Worm (Caenorhabditis elegans) whole organism, L1 larva: ENCODE data around the gene C54D10.10.
A peak's percentile ranks its signal among the peaks of the same experiment; 100 is the strongest.

Source experiments
- C04F5.9 ChIP-seq: sonication (generic microtip); optimal IDR thresholded peaks from 2 replicates; lab custom pipeline; 2016; ENCODE audit warnings: missing genetic modification characterization, missing compliant biosample characterization
- C16A3.4 ChIP-seq: fragments of 150-350 bp; optimal IDR thresholded peaks from 2 replicates; lab custom pipeline; 2014; ENCODE audit warnings: missing biosample characterization, missing genetic modification characterization
- C34B4.2 ChIP-seq: sonication (generic microtip); optimal IDR thresholded peaks from 2 replicates; lab custom pipeline; 2017; ENCODE audit warnings: mild to moderate bottlenecking, missing genetic modification characterization, missing compliant biosample characterization
- F16B12.6 ChIP-seq: fragments of 150-350 bp; optimal IDR thresholded peaks from 2 replicates; lab custom pipeline; 2014; ENCODE audit warnings: missing biosample characterization, missing genetic modification characterization
- Y116A8C.19 ChIP-seq: sonication (generic microtip); optimal IDR thresholded peaks from 2 replicates; lab custom pipeline; 2016; ENCODE audit warnings: missing compliant biosample characterization, missing genetic modification characterization, borderline replicate concordance
- aha-1 ChIP-seq: fragments of 150-350 bp; optimal IDR thresholded peaks from 2 replicates; lab custom pipeline; 2014; ENCODE audit warnings: missing biosample characterization, missing genetic modification characterization
- alr-1 ChIP-seq: fragments of 200-800 bp; sonication (Bioruptor generic); optimal IDR thresholded peaks from 2 replicates; lab custom pipeline; 2018; ENCODE audit warnings: borderline replicate concordance, mild to moderate bottlenecking, missing genetic modification characterization, missing compliant biosample characterization
- aly-2 ChIP-seq: fragments of 150-350 bp; optimal IDR thresholded peaks from 2 replicates; lab custom pipeline; 2014; ENCODE audit warnings: missing biosample characterization, missing genetic modification characterization
- ama-1 ChIP-seq: fragments of 150-350 bp; optimal IDR thresholded peaks from 2 replicates; lab custom pipeline; 2014
- ceh-63 ChIP-seq: fragments of 200-800 bp; sonication (Bioruptor generic); optimal IDR thresholded peaks from 2 replicates; lab custom pipeline; 2018; ENCODE audit warnings: mild to moderate bottlenecking, missing genetic modification characterization, missing compliant biosample characterization
- ceh-8 ChIP-seq: fragments of 200-800 bp; sonication (Bioruptor generic); optimal IDR thresholded peaks from 2 replicates; lab custom pipeline; 2018; ENCODE audit warnings: mild to moderate bottlenecking, missing genetic modification characterization, moderate library complexity, missing compliant biosample characterization
- ceh-82 ChIP-seq, 3 experiments: fragments of 150-350 bp in 1 of 3; sonication (generic microtip) in 2 of 3; optimal IDR thresholded peaks; 2 replicates each; lab custom pipeline; 2014 to 2017; ENCODE audit warnings: missing biosample characterization in 3 of 3, missing genetic modification characterization in 3 of 3
- ceh-88 ChIP-seq: fragments of 200-800 bp; sonication (Bioruptor generic); IDR thresholded peaks from 2 replicates; pipeline ENCODE4 v1.3.6; 2022; ENCODE audit warnings: missing genetic modification characterization, missing compliant biosample characterization
- ceh-90 ChIP-seq: sonication (generic microtip); optimal IDR thresholded peaks from 2 replicates; lab custom pipeline; 2016; ENCODE audit warnings: missing genetic modification characterization, missing compliant biosample characterization
- dpl-1 ChIP-seq, 3 experiments: fragments of 150-350 bp in 2 of 3; sonication (generic microtip) in 1 of 3; optimal IDR thresholded peaks; 2 replicates each; lab custom pipeline; 2014 to 2017; ENCODE audit warnings: missing biosample characterization in 3 of 3, missing genetic modification characterization in 3 of 3, missing genetic modification reagents in 3 of 3
- dsc-1 ChIP-seq: sonication (generic microtip); optimal IDR thresholded peaks from 2 replicates; lab custom pipeline; 2016; ENCODE audit warnings: mild to moderate bottlenecking, missing genetic modification characterization, missing compliant biosample characterization
- egl-13 ChIP-seq: sonication (generic microtip); optimal IDR thresholded peaks from 2 replicates; lab custom pipeline; 2016; ENCODE audit warnings: missing genotype, missing genetic modification reagents, missing genetic modification characterization, missing compliant biosample characterization
- egl-27 ChIP-seq, 2 experiments: fragments of 150-350 bp in 1 of 2; sonication (generic microtip); optimal IDR thresholded peaks; 3 replicates each; lab custom pipeline; 2017 to 2018; ENCODE audit warnings: missing biosample characterization in 2 of 2, missing genetic modification characterization in 2 of 2, missing genetic modification reagents in 2 of 2
- elt-2 ChIP-seq: sonication (generic microtip); optimal IDR thresholded peaks from 2 replicates; lab custom pipeline; 2016; ENCODE audit warnings: missing genetic modification characterization, mild to moderate bottlenecking, inconsistent platforms, missing compliant biosample characterization, missing genetic modification reagents
- ets-5 ChIP-seq: fragments of 200-800 bp; sonication (Bioruptor generic); IDR thresholded peaks from 2 replicates; pipeline ENCODE4 v1.3.6; 2022; ENCODE audit warnings: missing genetic modification characterization, missing compliant biosample characterization
- fkh-4 ChIP-seq: sonication (generic microtip); optimal IDR thresholded peaks from 2 replicates; lab custom pipeline; 2016; ENCODE audit warnings: missing compliant biosample characterization, missing genetic modification characterization, borderline replicate concordance
- fkh-8 ChIP-seq: sonication (generic microtip); optimal IDR thresholded peaks from 2 replicates; lab custom pipeline; 2016; ENCODE audit warnings: mild to moderate bottlenecking, missing genetic modification characterization, missing compliant biosample characterization
- fos-1 ChIP-seq: fragments of 150-350 bp; optimal IDR thresholded peaks from 2 replicates; lab custom pipeline; 2014; ENCODE audit warnings: missing biosample characterization, missing genetic modification characterization
- grh-1 ChIP-seq: fragments of 200-800 bp; sonication (Bioruptor generic); IDR thresholded peaks from 2 replicates; pipeline ENCODE4 v1.3.6; 2022; ENCODE audit warnings: missing genetic modification reagents, missing genetic modification characterization, missing compliant biosample characterization
- hlh-17 ChIP-seq: fragments of 200-800 bp; sonication (Bioruptor generic); optimal IDR thresholded peaks from 2 replicates; lab custom pipeline; 2018; ENCODE audit warnings: missing genetic modification characterization, mild to moderate bottlenecking, missing compliant biosample characterization, moderate library complexity, borderline replicate concordance
- hlh-4 ChIP-seq: sonication (generic microtip); optimal IDR thresholded peaks from 2 replicates; lab custom pipeline; 2016; ENCODE audit warnings: mild to moderate bottlenecking, missing genetic modification characterization, missing compliant biosample characterization
- hpl-2 ChIP-seq: fragments of 150-350 bp; optimal IDR thresholded peaks from 2 replicates; lab custom pipeline; 2014; ENCODE audit warnings: missing biosample characterization, missing genetic modification reagents, missing genetic modification characterization
- irx-1 ChIP-seq: sonication (generic microtip); optimal IDR thresholded peaks from 2 replicates; lab custom pipeline; 2016; ENCODE audit warnings: missing genetic modification characterization, missing compliant biosample characterization
- isw-1 ChIP-seq: fragments of 200-800 bp; sonication (Bioruptor generic); IDR thresholded peaks from 2 replicates; pipeline ENCODE4 v1.3.6; 2022; ENCODE audit warnings: missing genetic modification characterization, missing compliant biosample characterization
- jun-1 ChIP-seq: fragments of 150-350 bp; optimal IDR thresholded peaks from 2 replicates; lab custom pipeline; 2014; ENCODE audit warnings: missing biosample characterization, missing genetic modification reagents, missing genetic modification characterization
- lin-13 ChIP-seq: fragments of 150-350 bp; optimal IDR thresholded peaks from 2 replicates; lab custom pipeline; 2014; ENCODE audit warnings: missing biosample characterization, missing genetic modification reagents, missing genetic modification characterization
- lin-14 ChIP-seq: fragments of 200-800 bp; sonication (Bioruptor generic); optimal IDR thresholded peaks from 2 replicates; lab custom pipeline; 2018; ENCODE audit warnings: mild to moderate bottlenecking, missing genetic modification characterization, moderate library complexity, missing compliant biosample characterization
- lin-35 ChIP-seq, 2 experiments: fragments of 150-350 bp; optimal IDR thresholded peaks; 2 replicates each; lab custom pipeline; 2014; ENCODE audit warnings: missing biosample characterization in 2 of 2, missing genetic modification characterization in 2 of 2, missing genetic modification reagents in 2 of 2
- lin-39 ChIP-seq: fragments of 150-350 bp; optimal IDR thresholded peaks from 2 replicates; lab custom pipeline; 2014; ENCODE audit warnings: missing biosample characterization, missing genetic modification reagents, missing genetic modification characterization
- lsy-2 ChIP-seq, 2 experiments: fragments of 150-350 bp; optimal IDR thresholded peaks; 2 replicates each; lab custom pipeline; 2014; ENCODE audit warnings: missing biosample characterization in 2 of 2, missing genetic modification characterization in 2 of 2
- mef-2 ChIP-seq: fragments of 150-350 bp; optimal IDR thresholded peaks from 2 replicates; lab custom pipeline; 2014; ENCODE audit warnings: missing biosample characterization, missing genetic modification characterization
- nhr-12 ChIP-seq: sonication (generic microtip); optimal IDR thresholded peaks from 2 replicates; lab custom pipeline; 2017; ENCODE audit warnings: missing biosample characterization, missing genetic modification characterization
- nhr-28 ChIP-seq: fragments of 150-350 bp; optimal IDR thresholded peaks from 2 replicates; lab custom pipeline; 2014; ENCODE audit warnings: missing biosample characterization, missing genetic modification characterization
- nhr-47 ChIP-seq: sonication (generic microtip); optimal IDR thresholded peaks from 2 replicates; lab custom pipeline; 2016; ENCODE audit warnings: mild to moderate bottlenecking, missing genetic modification characterization, moderate library complexity, missing compliant biosample characterization
- nhr-76 ChIP-seq: sonication (generic microtip); optimal IDR thresholded peaks from 2 replicates; lab custom pipeline; 2017; ENCODE audit warnings: missing biosample characterization, missing genetic modification characterization
- nhr-77 ChIP-seq: fragments of 150-350 bp; optimal IDR thresholded peaks from 2 replicates; lab custom pipeline; 2014; ENCODE audit warnings: missing biosample characterization, missing genetic modification characterization
- nhr-85 ChIP-seq: sonication (generic microtip); peaks from one replicate; lab custom pipeline; 2016; ENCODE audit warnings: missing genetic modification characterization, inconsistent platforms, missing compliant biosample characterization
- pag-3 ChIP-seq: sonication (generic microtip); optimal IDR thresholded peaks from 2 replicates; lab custom pipeline; 2017; ENCODE audit warnings: missing genetic modification characterization, mild to moderate bottlenecking, missing compliant biosample characterization, antibody characterized with exemption, borderline replicate concordance; ENCODE audit not compliant: insufficient read depth
- pqm-1 ChIP-seq: sonication (generic microtip); optimal IDR thresholded peaks from 3 replicates; lab custom pipeline; 2017; ENCODE audit warnings: missing biosample characterization, missing genetic modification characterization
- snu-23 ChIP-seq: sonication (generic microtip); optimal IDR thresholded peaks from 2 replicates; lab custom pipeline; 2016; ENCODE audit warnings: missing genetic modification characterization, missing compliant biosample characterization
- sox-4 ChIP-seq: sonication (generic microtip); optimal IDR thresholded peaks from 2 replicates; lab custom pipeline; 2016; ENCODE audit warnings: missing genetic modification characterization, missing compliant biosample characterization
- sptf-1 ChIP-seq: fragments of 150-350 bp; optimal IDR thresholded peaks from 2 replicates; lab custom pipeline; 2014; ENCODE audit warnings: missing biosample characterization, missing genetic modification characterization
- unc-130 ChIP-seq: fragments of 150-350 bp; optimal IDR thresholded peaks from 2 replicates; lab custom pipeline; 2017; ENCODE audit warnings: missing biosample characterization, missing genetic modification characterization, inconsistent platforms
- unc-30 ChIP-seq: sonication (generic microtip); optimal IDR thresholded peaks from 2 replicates; lab custom pipeline; 2017; ENCODE audit warnings: missing biosample characterization, missing genetic modification characterization
- unc-62 ChIP-seq: fragments of 150-350 bp; optimal IDR thresholded peaks from 2 replicates; lab custom pipeline; 2014; ENCODE audit warnings: missing biosample characterization, missing genetic modification reagents, missing genetic modification characterization
- vab-15 ChIP-seq: sonication (generic microtip); optimal IDR thresholded peaks from 2 replicates; lab custom pipeline; 2017; ENCODE audit warnings: missing genotype, mild to moderate bottlenecking, missing genetic modification characterization, missing compliant biosample characterization
- ztf-4 ChIP-seq: fragments of 150-350 bp; optimal IDR thresholded peaks from 2 replicates; lab custom pipeline; 2014; ENCODE audit warnings: missing biosample characterization, missing genetic modification characterization

The C54D10.10 gene

DNA sequence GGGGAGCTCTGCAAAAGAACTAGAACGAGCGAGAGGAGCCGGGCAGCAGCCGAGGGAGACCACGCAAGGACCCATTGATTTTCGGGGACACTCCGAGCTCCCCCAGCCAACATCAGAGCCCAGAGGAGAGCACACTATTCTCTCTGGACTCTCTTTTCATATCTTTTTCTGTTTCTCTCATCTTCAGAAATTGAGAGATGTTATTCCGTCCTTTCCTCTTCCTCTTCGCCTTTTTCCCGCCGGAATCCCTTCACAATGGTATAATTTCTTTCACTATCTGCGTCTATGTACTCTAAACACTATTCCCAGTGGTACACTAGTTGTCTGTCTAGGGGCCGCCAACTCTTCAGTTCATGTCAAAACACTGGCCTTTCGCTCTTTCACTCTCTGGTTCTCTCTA lies 15.6 kb upstream of the C54D10.10 start (continued):
- peak; percentile 65 for TF ChIP-seq ceh-8
- TF ChIP-seq lsy-2 (tag; optimal IDR thresholded peaks at IDR 0.05; lab: Kevin White, UChicago): peak; percentile 75 to 83
- TF ChIP-seq grh-1 (GFP tag; lab: Robert Waterston, UW): 0 out of 2 replicates have a peak, but pooled peaks have one; percentile 27
- TF ChIP-seq ceh-82 (tag; optimal IDR thresholded peaks at IDR 0.05; lab: Kevin White, UChicago): peak; percentile 34 to 62 (median 57)
- TF ChIP-seq F16B12.6: no peak
- no peak for TF ChIP-seq hlh-17
- TF ChIP-seq aha-1 (tag; lab: Kevin White, UChicago): no peak
- no peak for TF ChIP-seq nhr-12
- TF ChIP-seq nhr-76 (tag; lab: Kevin White, UChicago): no peak
- TF ChIP-seq Y116A8C.19 (tag; lab: Kevin White, UChicago): no peak
- TF ChIP-seq egl-27 (tag; optimal IDR thresholded peaks at IDR 0.05; lab: Kevin White, UChicago): peak; percentile 73 to 78
- peak; percentile 68 for TF ChIP-seq ceh-63 (GFP tag; lab: Kevin White, UChicago)
- TF ChIP-seq isw-1 (GFP tag; lab: Robert Waterston, UW): peak; percentile 72
- TF ChIP-seq irx-1 (tag; lab: Kevin White, UChicago): peak; percentile 88
- peak; percentile 36 for TF ChIP-seq jun-1 (tag; lab: Kevin White, UChicago)
- no peak for TF ChIP-seq lin-39 (tag; lab: Kevin White, UChicago)
- TF ChIP-seq nhr-85 (tag; lab: Kevin White, UChicago): peak; percentile 85
- peak; percentile 76 for TF ChIP-seq dsc-1 (tag; lab: Kevin White, UChicago)
- peak; percentile 56 to 63 for TF ChIP-seq lin-35 (GFP tag; optimal IDR thresholded peaks at IDR 0.05; lab: Kevin White, UChicago)
- TF ChIP-seq mef-2 (tag; lab: Kevin White, UChicago): peak; percentile 41
- TF ChIP-seq fos-1 (tag; lab: Kevin White, UChicago): peak; percentile 22
- no peak for TF ChIP-seq sox-4 (tag; lab: Kevin White, UChicago)
- TF ChIP-seq aly-2 (tag; lab: Kevin White, UChicago): peak; percentile 46
- no peak for TF ChIP-seq unc-62 (GFP tag; lab: Kevin White, UChicago)
- no peak for TF ChIP-seq vab-15 (tag; lab: Kevin White, UChicago)
- TF ChIP-seq dpl-1 (GFP tag; optimal IDR thresholded peaks at IDR 0.05; lab: Kevin White, UChicago): peak; percentile 53 to 72 (median 64)
- peak; percentile 51 for TF ChIP-seq lin-13 (GFP tag; lab: Kevin White, UChicago)
- peak; percentile 85 for TF ChIP-seq nhr-77 (tag; lab: Kevin White, UChicago)
- no peak for TF ChIP-seq sptf-1 (tag; lab: Kevin White, UChicago)
- TF ChIP-seq C04F5.9 (tag; lab: Kevin White, UChicago): no peak
- TF ChIP-seq unc-130 (tag; lab: Kevin White, UChicago): peak; percentile 42
- TF ChIP-seq ztf-4: peak; percentile 76
- peak; percentile 99 for TF ChIP-seq lin-14 (GFP tag; lab: Kevin White, UChicago)
- peak; percentile 91 for TF ChIP-seq egl-13 (tag; lab: Kevin White, UChicago)
- TF ChIP-seq elt-2 (tag; lab: Kevin White, UChicago): no peak
- no peak for TF ChIP-seq hlh-4 (tag; lab: Kevin White, UChicago)
- TF ChIP-seq hpl-2 (GFP tag; lab: Kevin White, UChicago): no peak
- no peak for TF ChIP-seq unc-30 (tag; lab: Kevin White, UChicago)
- TF ChIP-seq fkh-8 (tag; lab: Kevin White, UChicago): peak; percentile 95
- no peak for TF ChIP-seq C34B4.2
- TF ChIP-seq snu-23 (GFP tag; lab: Kevin White, UChicago): peak; percentile 91
- TF ChIP-seq alr-1 (tag; lab: Kevin White, UChicago): no peak
- TF ChIP-seq fkh-4 (tag; lab: Kevin White, UChicago): no peak
- no peak for TF ChIP-seq ceh-90 (tag; lab: Kevin White, UChicago)
- TF ChIP-seq nhr-28 (tag; lab: Kevin White, UChicago): no peak
- TF ChIP-seq pqm-1 (tag; lab: Kevin White, UChicago): no peak
- peak; percentile 88 for TF ChIP-seq nhr-47
- no peak for TF ChIP-seq ama-1 (lab: Kevin White, UChicago)
- TF ChIP-seq ceh-88 (GFP tag; lab: Robert Waterston, UW): peak; percentile 53; the same call in 1 of the 2 replicates
- peak; percentile 64 for TF ChIP-seq C16A3.4 (tag; lab: Kevin White, UChicago)
- no peak for TF ChIP-seq ets-5 (GFP tag; lab: Robert Waterston, UW)
- no peak for TF ChIP-seq pag-3 (tag; lab: Kevin White, UChicago)
